Fruit fly (Drosophila melanogaster) Kc167 (cell line): ENCODE data around the gene CG33767.

Source experiments
- Sin3A ChIP-seq: fragments of >200 bp; optimal IDR thresholded peaks from 2 replicates; lab custom pipeline; 2018; ENCODE audit warnings: missing external identifiers
- insv ChIP-seq: fragments of >200 bp; optimal IDR thresholded peaks from 3 replicates; lab custom pipeline; 2018; ENCODE audit warnings: missing external identifiers
- psq ChIP-seq: fragments of >200 bp; optimal IDR thresholded peaks from 2 replicates; lab custom pipeline; 2017; ENCODE audit warnings: missing external identifiers

DNA sequence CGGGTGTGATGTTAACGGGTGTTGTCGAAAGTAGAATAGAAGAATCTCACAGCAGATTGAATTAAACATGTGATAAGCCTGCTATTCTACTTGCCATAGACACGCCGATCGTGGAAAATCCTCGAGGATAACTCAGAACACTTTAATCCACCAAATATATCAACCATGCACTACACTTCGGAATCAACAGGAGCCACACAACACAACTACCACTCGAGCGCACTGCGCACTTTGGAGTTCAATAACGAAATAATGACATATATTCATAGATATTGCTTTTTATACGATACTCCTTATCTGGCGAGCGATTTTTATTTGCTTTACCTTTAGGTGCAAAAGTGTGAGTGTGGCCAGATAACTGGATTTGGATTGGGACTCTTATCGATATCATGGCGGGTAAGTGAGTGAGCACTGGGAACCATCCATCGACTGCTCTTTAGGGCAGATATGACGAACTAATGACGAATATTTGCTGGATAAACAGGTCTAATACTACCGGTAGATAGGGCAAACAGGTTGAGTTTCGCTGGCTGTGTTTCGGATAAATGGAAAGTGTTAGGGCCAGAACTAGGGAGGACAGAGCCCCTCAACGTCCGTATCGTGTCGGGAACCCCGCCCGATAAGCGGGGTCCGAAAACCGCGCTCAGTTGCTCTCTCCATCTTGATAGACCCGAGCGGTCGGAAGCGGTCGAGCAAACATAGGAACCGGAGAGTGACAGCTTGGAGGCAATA is 23.3 kb downstream of the CG33767 start, which contains the start of gene Jhbp6:
- TF ChIP-seq psq (lab: Kevin White, UChicago), result no peak
- TF ChIP-seq Sin3A (lab: Kevin White, UChicago), result no peak
- no peak for TF ChIP-seq insv (lab: Kevin White, UChicago)
